Fruit fly (Drosophila melanogaster): ENCODE results near the gene CG7906.

Gene CG7906

DNA sequence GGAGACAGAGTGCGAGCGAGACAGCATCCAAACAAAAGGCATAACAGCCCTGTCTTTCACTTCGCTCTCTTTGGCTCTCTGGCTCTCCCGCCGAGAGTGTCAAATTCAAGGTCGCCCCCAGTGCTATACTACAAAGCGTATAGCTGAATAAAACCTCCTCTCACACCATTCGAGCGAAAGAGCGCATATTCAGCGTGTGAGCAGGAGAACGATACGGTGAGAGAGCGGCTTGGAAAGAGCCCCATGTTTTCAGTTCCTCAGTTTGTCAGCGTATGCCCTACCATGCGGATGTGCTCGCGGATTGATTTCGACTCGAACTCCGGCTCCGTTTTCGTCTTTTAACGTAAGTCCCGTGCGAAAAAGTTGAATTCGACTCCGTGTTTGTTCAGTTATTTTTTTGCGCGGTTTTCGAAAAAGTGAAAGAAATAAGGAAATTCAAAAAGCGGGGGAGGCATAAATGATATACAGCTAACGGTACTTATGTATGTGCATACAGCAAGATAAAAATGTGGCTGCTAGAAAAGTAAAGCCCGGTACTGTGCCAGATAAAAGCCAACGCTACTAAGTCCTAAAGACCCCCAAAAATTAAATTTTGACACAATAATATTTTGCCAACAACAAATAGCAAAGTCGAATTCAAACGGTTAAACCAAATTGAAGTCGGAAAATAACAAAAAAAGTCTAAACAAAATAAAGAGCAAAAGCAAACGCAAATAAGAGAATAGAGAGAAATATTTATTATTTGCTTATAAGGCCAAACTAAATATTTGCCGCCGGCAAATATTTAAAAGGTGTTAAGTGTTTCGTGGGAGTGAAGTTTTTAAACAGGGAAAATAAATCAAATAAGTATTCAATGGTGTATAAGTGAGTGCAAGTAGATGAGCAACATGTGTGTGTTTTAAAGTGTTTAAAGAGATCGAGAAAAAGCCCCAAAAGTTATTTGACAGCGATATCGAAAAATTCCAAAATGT is 37.9 kb downstream of the CG7906 start, which contains the start of gene fz (continued):
- TF ChIP-seq cyc (GFP tag; optimal IDR thresholded peaks at IDR 0.05) (no peak), Eip78C (GFP tag) (peak; percentile 66), Ets96B (tag; optimal IDR thresholded peaks at IDR 0.05) (no peak)

- no peak for TF ChIP-seq CG10631 (GFP tag; optimal IDR thresholded peaks at IDR 0.05)
- no peak for TF ChIP-seq svp (GFP tag)
- TF ChIP-seq Gug (GFP tag; IDR thresholded peaks at IDR 0.05) = no peak
- TF ChIP-seq Sox15 (GFP tag; optimal IDR thresholded peaks at IDR 0.05) = no peak
These were observed 39.7 kb downstream of the CG7906 start for dm6 chr3L:14276129-14276528.

DNA sequence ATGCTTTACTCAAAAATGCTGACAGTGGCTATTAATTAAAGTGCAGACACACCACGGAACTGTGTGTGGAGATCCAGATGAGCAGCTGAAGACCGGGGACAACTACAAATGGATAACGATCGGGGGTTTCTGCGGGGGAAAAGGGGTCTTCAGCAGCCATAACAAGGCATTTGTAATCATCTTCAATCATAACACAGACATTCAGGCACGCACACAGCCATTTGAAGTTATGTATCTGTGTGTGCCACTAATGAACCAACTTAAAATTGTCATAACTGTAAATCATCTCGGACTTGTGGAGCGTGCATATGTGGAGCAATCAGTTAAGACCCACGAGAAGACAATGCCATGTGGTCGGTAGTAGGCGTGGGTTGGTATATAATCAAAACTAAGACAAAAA is 45.7 kb downstream of the CG7906 start:
- TF ChIP-seq ss (GFP tag; optimal IDR thresholded peaks at IDR 0.05) (no peak), dsx (GFP tag; optimal IDR thresholded peaks at IDR 0.05; ENCODE audit: poor library complexity, severe bottlenecking) (no peak), CG15336 (GFP tag; IDR thresholded peaks at IDR 0.05) (no peak), CG6792 (GFP tag; optimal IDR thresholded peaks at IDR 0.05) (no peak), fkh (GFP tag; optimal IDR thresholded peaks at IDR 0.05) (no peak), Blimp-1 (GFP tag; optimal IDR thresholded peaks at IDR 0.05) (no peak), vri (GFP tag; optimal IDR thresholded peaks at IDR 0.05) (no peak), CG10631 (GFP tag; optimal IDR thresholded peaks at IDR 0.05) (no peak), salr (GFP tag; optimal IDR thresholded peaks at IDR 0.05) (no peak), Gug (GFP tag; IDR thresholded peaks at IDR 0.05) (no peak), CG7368 (GFP tag; optimal IDR thresholded peaks at IDR 0.05) (no peak), CG9139 (GFP tag; optimal IDR thresholded peaks at IDR 0.05) (no peak), CG16779 (tag; optimal IDR thresholded peaks at IDR 0.05) (no peak), Lpt (GFP tag; optimal IDR thresholded peaks at IDR 0.05) (no peak), CG8319 (GFP tag; optimal IDR thresholded peaks at IDR 0.05) (no peak), Eip75B (GFP tag; optimal IDR thresholded peaks at IDR 0.05) (no peak), net (GFP tag; optimal IDR thresholded peaks at IDR 0.05) (no peak)

dm6 chr3L:14287832-14288231 is 51.4 kb downstream of the CG7906 start:
- TF ChIP-seq eg (GFP tag; IDR thresholded peaks at IDR 0.05) = no peak
- no peak for TF ChIP-seq acj6 (GFP tag; optimal IDR thresholded peaks at IDR 0.05)
- TF ChIP-seq Sox15 (GFP tag; optimal IDR thresholded peaks at IDR 0.05) = no peak
- TF ChIP-seq Eip78C (GFP tag) = peak; percentile 54
- no peak for TF ChIP-seq lz (GFP tag; optimal IDR thresholded peaks at IDR 0.05)
